Fruit fly (Drosophila melanogaster) whole organism, embryonic: ENCODE data around the gene Hecw.

Experiments
- BEAF-32 ChIP-seq: fragments of 200-800 bp; sonication (Bioruptor generic); optimal IDR thresholded peaks from 3 replicates; lab custom pipeline; 2017; ENCODE audit warnings: missing biosample characterization, missing genetic modification characterization, mild to moderate bottlenecking, moderate library complexity, missing genetic modification reagents
- CG1024 ChIP-seq: fragments of 200-800 bp; sonication (Bioruptor generic); IDR thresholded peaks from 2 replicates; pipeline ENCODE4 v1.3.6; 2022; ENCODE audit warnings: missing biosample characterization, missing genetic modification characterization
- CG11398 ChIP-seq: fragments of 200-800 bp; sonication (Bioruptor generic); optimal IDR thresholded peaks from 2 replicates; lab custom pipeline; 2016; ENCODE audit warnings: missing biosample characterization, missing genetic modification characterization
- CG11456 ChIP-seq: fragments of 200-800 bp; sonication (Bioruptor generic); IDR thresholded peaks from 3 replicates; pipeline ENCODE4 v1.3.6; 2022; ENCODE audit warnings: missing biosample characterization, missing genetic modification characterization
- CG11504 ChIP-seq: fragments of 200-800 bp; sonication (Bioruptor generic); optimal IDR thresholded peaks from 3 replicates; lab custom pipeline; 2019; ENCODE audit warnings: missing biosample characterization, mild to moderate bottlenecking, missing genetic modification characterization, moderate library complexity
- CG12071 ChIP-seq: fragments of 200-800 bp; sonication (Bioruptor generic); optimal IDR thresholded peaks from 3 replicates; lab custom pipeline; 2018; ENCODE audit warnings: missing biosample characterization, mild to moderate bottlenecking, missing genetic modification characterization
- CG13296 ChIP-seq: fragments of 200-800 bp; sonication (Bioruptor generic); optimal IDR thresholded peaks from 3 replicates; lab custom pipeline; 2018; ENCODE audit warnings: missing biosample characterization, mild to moderate bottlenecking, missing genetic modification characterization
- CG15514 ChIP-seq: fragments of 200-800 bp; sonication (Bioruptor generic); optimal IDR thresholded peaks from 3 replicates; lab custom pipeline; 2017; ENCODE audit warnings: missing biosample characterization, missing genetic modification characterization, mild to moderate bottlenecking, moderate library complexity, missing genetic modification reagents
- CG15601 ChIP-seq: fragments of 200-800 bp; sonication (Bioruptor generic); optimal IDR thresholded peaks from 3 replicates; lab custom pipeline; 2019; ENCODE audit warnings: missing biosample characterization, mild to moderate bottlenecking, missing genetic modification characterization, moderate library complexity
- CG17328 ChIP-seq: fragments of 200-800 bp; sonication (Bioruptor generic); IDR thresholded peaks from 2 replicates; pipeline ENCODE4 v1.3.6; 2022; ENCODE audit warnings: missing biosample characterization, missing genetic modification characterization
- CG17359 ChIP-seq: fragments of 200-800 bp; sonication (Bioruptor generic); optimal IDR thresholded peaks from 3 replicates; lab custom pipeline; 2018; ENCODE audit warnings: missing biosample characterization, mild to moderate bottlenecking, missing genetic modification characterization, moderate library complexity
- CG17802 ChIP-seq: fragments of 200-800 bp; sonication (Bioruptor generic); optimal IDR thresholded peaks from 2 replicates; lab custom pipeline; 2018; ENCODE audit warnings: missing biosample characterization, mild to moderate bottlenecking, missing genetic modification characterization, moderate library complexity
- CG18262 ChIP-seq: fragments of 200-800 bp; optimal IDR thresholded peaks from 3 replicates; lab custom pipeline; 2019; ENCODE audit warnings: missing biosample characterization, mild to moderate bottlenecking, missing genetic modification characterization, moderate library complexity
- CG18619 ChIP-seq: fragments of 200-800 bp; sonication (Bioruptor generic); optimal IDR thresholded peaks from 3 replicates; lab custom pipeline; 2017; ENCODE audit warnings: missing biosample characterization, mild to moderate bottlenecking, missing genetic modification characterization
- CG2712 ChIP-seq: fragments of 200-800 bp; optimal IDR thresholded peaks from 3 replicates; lab custom pipeline; 2019; ENCODE audit warnings: missing biosample characterization, mild to moderate bottlenecking, missing genetic modification characterization, moderate library complexity
- CG4360 ChIP-seq: fragments of 200-800 bp; sonication (Bioruptor generic); IDR thresholded peaks from 2 replicates; pipeline ENCODE4 v1.3.6; 2022; ENCODE audit warnings: missing biosample characterization, missing genetic modification characterization
- CG5180 ChIP-seq: fragments of 200-800 bp; sonication (Bioruptor generic); optimal IDR thresholded peaks from 3 replicates; lab custom pipeline; 2017; ENCODE audit warnings: missing biosample characterization, missing genetic modification characterization, mild to moderate bottlenecking, moderate library complexity, missing genetic modification reagents
- CG6654 ChIP-seq: fragments of 200-800 bp; sonication (Bioruptor generic); optimal IDR thresholded peaks from 2 replicates; lab custom pipeline; 2017; ENCODE audit warnings: missing biosample characterization, mild to moderate bottlenecking, missing genetic modification characterization
- CG6813 ChIP-seq: fragments of 200-800 bp; sonication (Bioruptor generic); optimal IDR thresholded peaks from 2 replicates; lab custom pipeline; 2017; ENCODE audit warnings: missing biosample characterization, missing genetic modification characterization, mild to moderate bottlenecking, moderate library complexity, missing genetic modification reagents
- CG7357 ChIP-seq: fragments of 200-800 bp; sonication (Bioruptor generic); IDR thresholded peaks from 3 replicates; pipeline ENCODE4 v1.3.6; 2022; ENCODE audit warnings: missing biosample characterization, missing genetic modification characterization
- CG7928 ChIP-seq: fragments of 200-800 bp; sonication (Bioruptor generic); optimal IDR thresholded peaks from 2 replicates; lab custom pipeline; 2017; ENCODE audit warnings: missing biosample characterization, mild to moderate bottlenecking, missing genetic modification characterization
- CG8290 ChIP-seq, 3 experiments: fragments of 200-800 bp; sonication (Bioruptor generic); optimal IDR thresholded peaks; 2 replicates each; lab custom pipeline; 2016 to 2019; ENCODE audit warnings: missing biosample characterization in 3 of 3, missing genetic modification characterization in 3 of 3, mild to moderate bottlenecking in 2 of 3, moderate library complexity in 1 of 3
- CG8478 ChIP-seq: fragments of >200 bp; optimal IDR thresholded peaks from 2 replicates; lab custom pipeline; 2018
- CG9437 ChIP-seq: fragments of 200-800 bp; sonication (Bioruptor generic); optimal IDR thresholded peaks from 2 replicates; lab custom pipeline; 2018; ENCODE audit warnings: missing biosample characterization, mild to moderate bottlenecking, missing genetic modification characterization
- D ChIP-seq, 2 experiments: fragments of 200-800 bp in 1 of 2; fragments of >200 bp in 1 of 2; sonication (Bioruptor generic) in 1 of 2; optimal IDR thresholded peaks; 2 replicates in 1 of 2; 3 replicates in 1 of 2; lab custom pipeline; 2017; ENCODE audit warnings: mild to moderate bottlenecking in 1 of 2, missing biosample characterization in 1 of 2, missing genetic modification characterization in 1 of 2, missing genetic modification reagents in 1 of 2
- Dek ChIP-seq: fragments of 200-800 bp; sonication (Bioruptor generic); optimal IDR thresholded peaks from 3 replicates; lab custom pipeline; 2019; ENCODE audit warnings: missing biosample characterization, mild to moderate bottlenecking, missing genetic modification characterization, moderate library complexity
- E2f1 ChIP-seq: fragments of 200-800 bp; sonication (Bioruptor generic); IDR thresholded peaks from 2 replicates; pipeline ENCODE4 v1.3.6; 2022; ENCODE audit warnings: missing biosample characterization, missing genetic modification characterization
- ERR ChIP-seq: fragments of 200-800 bp; sonication (Bioruptor generic); optimal IDR thresholded peaks from 2 replicates; lab custom pipeline; 2016; ENCODE audit warnings: missing biosample characterization, missing genetic modification characterization
- H15 ChIP-seq: fragments of 200-800 bp; sonication (Bioruptor generic); IDR thresholded peaks from 3 replicates; pipeline ENCODE4 v1.3.6; 2022; ENCODE audit warnings: missing biosample characterization, missing genetic modification characterization
- Hmr ChIP-seq: fragments of 200-800 bp; sonication (Bioruptor generic); optimal IDR thresholded peaks from 3 replicates; lab custom pipeline; 2017; ENCODE audit warnings: mild to moderate bottlenecking, missing biosample characterization, missing genetic modification reagents, missing genetic modification characterization
- Hsf ChIP-seq: fragments of 200-800 bp; sonication (Bioruptor generic); optimal IDR thresholded peaks from 3 replicates; lab custom pipeline; 2016; ENCODE audit warnings: missing biosample characterization, missing genetic modification characterization
- Mad ChIP-seq: fragments of 200-800 bp; sonication (Bioruptor generic); optimal IDR thresholded peaks from 2 replicates; lab custom pipeline; 2016; ENCODE audit warnings: missing biosample characterization, missing genetic modification characterization
- NK7.1 ChIP-seq: fragments of 200-800 bp; sonication (Bioruptor generic); optimal IDR thresholded peaks from 3 replicates; lab custom pipeline; 2016; ENCODE audit warnings: missing biosample characterization, missing genetic modification characterization
- Nf-YA ChIP-seq: fragments of 200-800 bp; sonication (Bioruptor generic); IDR thresholded peaks from 2 replicates; pipeline ENCODE4 v1.3.6; 2022; ENCODE audit warnings: missing biosample characterization, missing genetic modification characterization
- Nf-YB ChIP-seq: fragments of 200-800 bp; sonication (Bioruptor generic); optimal IDR thresholded peaks from 3 replicates; lab custom pipeline; 2019; ENCODE audit warnings: missing biosample characterization, mild to moderate bottlenecking, missing genetic modification characterization, moderate library complexity
- cato ChIP-seq: fragments of 200-800 bp; sonication (Bioruptor generic); optimal IDR thresholded peaks from 2 replicates; lab custom pipeline; 2016; ENCODE audit warnings: missing biosample characterization, missing genetic modification characterization, borderline replicate concordance
- dan ChIP-seq: fragments of 200-800 bp; sonication (Bioruptor generic); IDR thresholded peaks from 2 replicates; pipeline ENCODE4 v1.3.6; 2022; ENCODE audit warnings: missing biosample characterization, missing genetic modification characterization
- dmrt11E ChIP-seq: fragments of 200-800 bp; sonication (Bioruptor generic); optimal IDR thresholded peaks from 3 replicates; lab custom pipeline; 2018; ENCODE audit warnings: missing biosample characterization, mild to moderate bottlenecking, missing genetic modification characterization, moderate library complexity
- gem ChIP-seq: fragments of 200-800 bp; sonication (Bioruptor generic); optimal IDR thresholded peaks from 2 replicates; lab custom pipeline; 2019; ENCODE audit warnings: missing biosample characterization, mild to moderate bottlenecking, missing genetic modification characterization, moderate library complexity
- inv ChIP-seq: fragments of 200-800 bp; sonication (Bioruptor generic); IDR thresholded peaks from 2 replicates; pipeline ENCODE4 v1.3.6; 2022; ENCODE audit warnings: missing biosample characterization, missing genetic modification characterization; ENCODE audit not compliant: partially characterized antibody
- klu ChIP-seq: fragments of 200-800 bp; sonication (Bioruptor generic); IDR thresholded peaks from 2 replicates; pipeline ENCODE4 v1.3.6; 2022; ENCODE audit warnings: missing biosample characterization, missing genetic modification characterization
- mam ChIP-seq: fragments of 200-800 bp; sonication (Bioruptor generic); optimal IDR thresholded peaks from 3 replicates; lab custom pipeline; 2016; ENCODE audit warnings: missing biosample characterization, missing genetic modification characterization
- p53 ChIP-seq: fragments of 200-800 bp; sonication (Bioruptor generic); optimal IDR thresholded peaks from 2 replicates; lab custom pipeline; 2016; ENCODE audit warnings: missing biosample characterization, missing genetic modification characterization
- prd ChIP-seq, 3 experiments: fragments of >200 bp in 2 of 3; fragments of 200-800 bp in 1 of 3; sonication (Bioruptor generic) in 1 of 3; optimal IDR thresholded peaks in 2 of 3; IDR thresholded peaks in 1 of 3; 2 replicates in 2 of 3; 3 replicates in 1 of 3; pipeline versions ENCODE4 v1.3.6 to Lab custom; 2017 to 2022; ENCODE audit warnings: missing biosample characterization in 1 of 3, missing genetic modification characterization in 1 of 3
- sim ChIP-seq: fragments of 200-800 bp; sonication (Bioruptor generic); IDR thresholded peaks from 2 replicates; pipeline ENCODE4 v1.3.6; 2022; ENCODE audit warnings: missing biosample characterization, missing genetic modification characterization
- slbo ChIP-seq: fragments of 200-800 bp; sonication (Bioruptor generic); IDR thresholded peaks from 2 replicates; pipeline ENCODE4 v1.3.6; 2022; ENCODE audit warnings: missing biosample characterization, missing genetic modification characterization
- sqz ChIP-seq: fragments of 200-800 bp; sonication (Bioruptor generic); optimal IDR thresholded peaks from 3 replicates; lab custom pipeline; 2018; ENCODE audit warnings: missing biosample characterization, mild to moderate bottlenecking, missing genetic modification characterization
- wor ChIP-seq: fragments of 200-800 bp; sonication (Bioruptor generic); IDR thresholded peaks from 2 replicates; pipeline ENCODE4 v1.3.6; 2022; ENCODE audit warnings: missing biosample characterization, missing genetic modification characterization

Gene Hecw

DNA sequence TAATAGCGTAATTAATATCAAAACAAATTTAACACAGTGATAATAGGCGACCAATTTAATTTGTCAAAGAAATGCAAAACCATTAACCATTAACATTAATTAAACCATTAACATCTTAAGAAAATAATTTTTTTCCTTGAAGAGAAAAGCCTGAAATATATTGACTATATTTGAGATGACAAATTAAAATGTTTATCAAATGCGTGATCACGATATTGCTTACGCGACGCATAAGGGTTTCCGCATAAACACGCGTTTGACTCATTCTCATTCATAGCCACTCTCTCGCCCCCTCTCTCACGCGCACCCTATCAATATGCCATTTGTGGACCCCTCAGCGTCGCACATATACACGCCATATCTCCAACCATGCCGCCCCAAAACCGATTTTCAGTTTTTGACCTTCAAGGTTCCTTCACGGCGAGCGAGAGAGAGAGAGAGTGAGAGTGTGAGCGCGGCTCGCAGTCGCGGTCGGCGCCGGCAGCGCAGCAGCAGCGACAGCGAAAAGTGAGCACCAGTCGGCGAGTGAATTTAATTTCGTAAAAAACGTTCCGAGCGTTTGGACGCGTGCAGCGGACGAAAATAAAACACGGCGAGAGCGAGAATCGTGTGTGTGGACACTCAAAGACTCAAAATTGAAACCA lies 23.3 kb upstream of the Hecw start, which contains the start of gene Hex-A (continued):
- TF ChIP-seq ERR: peak; percentile 99
- peak; percentile 79 for TF ChIP-seq CG7928 (GFP tag; lab: Kevin White, UChicago)
- peak; percentile 90 for TF ChIP-seq CG15514
- TF ChIP-seq E2f1: peak; percentile 86
- TF ChIP-seq prd (optimal IDR thresholded peaks at IDR 0.05; lab: Kevin White, UChicago): no peak
- peak; percentile 77 for TF ChIP-seq prd (GFP tag; IDR thresholded peaks at IDR 0.05; lab: Robert Waterston, UW)
- peak; percentile 85 for TF ChIP-seq wor
- no peak for TF ChIP-seq D (optimal IDR thresholded peaks at IDR 0.05; lab: Kevin White, UChicago)
- TF ChIP-seq D (GFP tag; optimal IDR thresholded peaks at IDR 0.05; lab: Kevin White, UChicago): peak; percentile 95
- peak; percentile 92 for TF ChIP-seq Mad
- TF ChIP-seq H15: peak; percentile 70
- TF ChIP-seq klu (GFP tag; lab: Robert Waterston, UW): peak; percentile 89
- no peak for TF ChIP-seq inv (GFP tag; lab: Robert Waterston, UW)
- TF ChIP-seq CG18619 (GFP tag; lab: Kevin White, UChicago): peak; percentile 97
- no peak for TF ChIP-seq CG8478 (lab: Kevin White, UChicago)
- TF ChIP-seq CG11504: peak; percentile 97
- TF ChIP-seq CG13296 (GFP tag; lab: Kevin White, UChicago): peak; percentile 99
- peak; percentile 75; the same call in 1 of the 2 replicates for TF ChIP-seq CG1024 (GFP tag; lab: Robert Waterston, UW)
- peak; percentile 77 for TF ChIP-seq CG17802 (tag; lab: Kevin White, UChicago)
- TF ChIP-seq CG6813: peak; percentile 95
- peak; percentile 37; the same call in 1 of the 2 replicates for TF ChIP-seq CG4360 (GFP tag; lab: Robert Waterston, UW)
- TF ChIP-seq Dek (tag; lab: Kevin White, UChicago): peak; percentile 97
- TF ChIP-seq CG11456 (GFP tag; lab: Robert Waterston, UW): peak; percentile 89
- TF ChIP-seq Nf-YA (GFP tag; lab: Robert Waterston, UW): peak; percentile 77
- TF ChIP-seq sim (GFP tag; lab: Robert Waterston, UW): peak; percentile 72
- peak; percentile 95 for TF ChIP-seq sqz (GFP tag; lab: Kevin White, UChicago)
- no peak for TF ChIP-seq dan
- TF ChIP-seq Hmr (GFP tag; lab: Kevin White, UChicago): peak; percentile 99
- TF ChIP-seq CG6654 (GFP tag; lab: Kevin White, UChicago): peak; percentile 86
- TF ChIP-seq CG18262 (tag; lab: Kevin White, UChicago): peak; percentile 98
- peak; percentile 87 for TF ChIP-seq slbo (GFP tag; lab: Robert Waterston, UW)
- peak; percentile 96 for TF ChIP-seq Hsf
- TF ChIP-seq BEAF-32: peak; percentile 27
- peak; percentile 93 for TF ChIP-seq dmrt11E
- peak; percentile 96 for TF ChIP-seq CG15601 (tag; lab: Kevin White, UChicago)
- peak; percentile 77 for TF ChIP-seq p53
- TF ChIP-seq CG9437: peak; percentile 94
- TF ChIP-seq CG11398: peak; percentile 86
- TF ChIP-seq CG12071: peak; percentile 94
- TF ChIP-seq cato: peak; percentile 82
- TF ChIP-seq gem: peak; percentile 99
- TF ChIP-seq CG5180 (GFP tag; lab: Kevin White, UChicago): peak; percentile 92
- TF ChIP-seq CG17328 (GFP tag; lab: Robert Waterston, UW): peak; percentile 88
- TF ChIP-seq CG17359 (tag; lab: Kevin White, UChicago): peak; percentile 96
- TF ChIP-seq NK7.1 (GFP tag; lab: Kevin White, UChicago): peak; percentile 93
- peak; percentile 87 for TF ChIP-seq Nf-YB
- peak; percentile 98 for TF ChIP-seq CG2712
- TF ChIP-seq CG8290 (GFP tag; optimal IDR thresholded peaks at IDR 0.05; lab: Kevin White, UChicago): peak; percentile 87
- peak; percentile 91 to 95 for TF ChIP-seq CG8290 (tag; optimal IDR thresholded peaks at IDR 0.05; lab: Kevin White, UChicago)
- TF ChIP-seq CG7357: peak; percentile 85
- TF ChIP-seq mam: peak; percentile 92
